Fruit fly (Drosophila melanogaster) Kc167 (cell line): ENCODE results near the gene CG12480.

ENCODE experiments used
- Sin3A ChIP-seq: fragments of >200 bp; optimal IDR thresholded peaks from 2 replicates; lab custom pipeline; 2018; ENCODE audit warnings: missing external identifiers
- insv ChIP-seq: fragments of >200 bp; optimal IDR thresholded peaks from 3 replicates; lab custom pipeline; 2018; ENCODE audit warnings: missing external identifiers
- psq ChIP-seq: fragments of >200 bp; optimal IDR thresholded peaks from 2 replicates; lab custom pipeline; 2017; ENCODE audit warnings: missing external identifiers
- ttk ChIP-seq: sonication (Bioruptor generic); optimal IDR thresholded peaks from 2 replicates; lab custom pipeline; 2017; ENCODE audit warnings: missing external identifiers

DNA sequence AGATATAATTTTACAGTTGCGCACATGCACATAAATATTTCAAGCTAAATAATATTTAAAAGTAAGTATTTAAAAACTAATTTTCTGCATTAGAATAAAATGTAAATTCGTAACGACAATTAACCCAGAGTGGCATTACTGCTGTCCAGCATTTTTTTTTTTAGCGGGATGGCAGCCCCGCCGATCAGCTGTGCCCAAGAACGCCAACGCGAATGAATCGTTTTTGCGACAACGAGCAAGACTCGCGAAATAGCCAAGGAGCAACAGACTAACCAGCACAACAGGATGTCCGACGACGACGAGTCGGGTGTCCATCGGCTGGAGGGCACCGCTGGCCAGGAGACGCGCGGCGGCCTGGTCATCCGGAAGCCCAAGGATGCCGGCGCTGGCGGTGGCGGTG is 31.8 kb downstream of the CG12480 start, which contains the start of gene Prp16:
- TF ChIP-seq psq (lab: Kevin White, UChicago) (no peak), ttk (lab: Kevin White, UChicago) (no peak), Sin3A (lab: Kevin White, UChicago) (no peak), insv (lab: Kevin White, UChicago) (no peak)
